Fruit fly (Drosophila melanogaster) whole organism, wandering third instar larva: ENCODE measurements around the gene kay.

Source experiments
- Abd-B ChIP-seq: fragments of >200 bp; optimal IDR thresholded peaks from 2 replicates; lab custom pipeline; 2017; ENCODE audit warnings: missing biosample characterization, missing genetic modification characterization
- Dfd ChIP-seq: fragments of >200 bp; optimal IDR thresholded peaks from 2 replicates; lab custom pipeline; 2017; ENCODE audit warnings: missing biosample characterization, missing genetic modification characterization
- GATAd ChIP-seq: sonication (Bioruptor generic); optimal IDR thresholded peaks from 2 replicates; lab custom pipeline; 2016; ENCODE audit warnings: missing biosample characterization, missing genetic modification characterization
- Myc ChIP-seq: fragments of >200 bp; optimal IDR thresholded peaks from 2 replicates; lab custom pipeline; 2017
- N ChIP-seq: fragments of >200 bp; optimal IDR thresholded peaks from 2 replicates; lab custom pipeline; 2018; ENCODE audit warnings: missing biosample characterization, missing external identifiers, missing genetic modification characterization
- dl ChIP-seq, 2 experiments: fragments of 175-275, 200-275 bp in 1 of 2; fragments of 200-275 bp in 1 of 2; sonication (Bioruptor generic); optimal IDR thresholded peaks; lab custom pipeline; 2018; ENCODE audit warnings: mild to moderate bottlenecking in 2 of 2, missing biosample characterization in 2 of 2, missing genetic modification characterization in 2 of 2, moderate library complexity in 2 of 2; ENCODE audit not compliant: partially characterized antibody in 2 of 2, insufficient read depth in 1 of 2
- ey ChIP-seq: fragments of 200-800 bp; sonication (Bioruptor generic); optimal IDR thresholded peaks from 2 replicates; lab custom pipeline; 2016; ENCODE audit warnings: missing biosample characterization, missing genetic modification characterization
- h ChIP-seq: fragments of 200-800 bp; sonication (Bioruptor generic); optimal IDR thresholded peaks from 3 replicates; lab custom pipeline; 2016; ENCODE audit warnings: missing biosample characterization, mild to moderate bottlenecking, missing genetic modification characterization
- jim ChIP-seq: fragments of 175-275, 200-325 bp; sonication (Bioruptor generic); optimal IDR thresholded peaks from 2 replicates; lab custom pipeline; 2016; ENCODE audit warnings: missing biosample characterization, mild to moderate bottlenecking, missing genetic modification characterization
- pan ChIP-seq: fragments of >200 bp; optimal IDR thresholded peaks from 2 replicates; lab custom pipeline; 2017
- psq ChIP-seq: fragments of 200-800 bp; sonication (Bioruptor generic); optimal IDR thresholded peaks from 3 replicates; lab custom pipeline; 2017; ENCODE audit warnings: missing biosample characterization, mild to moderate bottlenecking, missing genetic modification characterization, moderate library complexity
- usp ChIP-seq: fragments of >200 bp; optimal IDR thresholded peaks from 2 replicates; lab custom pipeline; 2017; ENCODE audit warnings: missing biosample characterization, missing genetic modification characterization
- woc ChIP-seq: sonication (Bioruptor generic); optimal IDR thresholded peaks from 2 replicates; lab custom pipeline; 2016; ENCODE audit warnings: missing biosample characterization, mild to moderate bottlenecking, missing genetic modification characterization

- TF ChIP-seq Abd-B (GFP tag; lab: Kevin White, UChicago) (no peak), Dfd (GFP tag; lab: Kevin White, UChicago) (no peak), N (GFP tag; lab: Kevin White, UChicago) (no peak), h (GFP tag; lab: Kevin White, UChicago) (no peak), Myc (lab: Kevin White, UChicago) (no peak), psq (no peak), woc (GFP tag; lab: Kevin White, UChicago) (no peak), usp (GFP tag; lab: Kevin White, UChicago) (no peak), dl (GFP tag; optimal IDR thresholded peaks at IDR 0.05; lab: Kevin White, UChicago; ENCODE audit: insufficient read depth in 1 of 2, partially characterized antibody in 2 of 2) (no peak), GATAd (peak; percentile 2), jim (GFP tag; lab: Kevin White, UChicago) (no peak), ey (GFP tag; lab: Kevin White, UChicago) (no peak), pan (no peak)
Measured at dm6 chr3R:29725577-29726240, 40.1 kb upstream of the kay start, which contains the start of gene Kul.
